Worm (Caenorhabditis elegans) whole organism, young adult: ENCODE measurements around the gene C13A2.12.

Experiments used
- B0019.2 ChIP-seq: fragments of 200-800 bp; sonication (Bioruptor generic); conservative IDR thresholded peaks from 2 replicates; pipeline ENCODE4 v1.3.6; 2022; ENCODE audit warnings: missing genetic modification reagents, missing genetic modification characterization, missing compliant biosample characterization
- C17E4.6 ChIP-seq: fragments of 200-800 bp; sonication (Bioruptor generic); IDR thresholded peaks from 2 replicates; pipeline ENCODE4 v1.3.6; 2022; ENCODE audit warnings: missing genetic modification reagents, missing genetic modification characterization, missing compliant biosample characterization
- F33H1.4 ChIP-seq: fragments of 200-800 bp; sonication (Bioruptor generic); IDR thresholded peaks from 2 replicates; pipeline ENCODE4 v1.3.6; 2022; ENCODE audit warnings: missing genetic modification reagents, missing genetic modification characterization, missing compliant biosample characterization
- F57C9.4 ChIP-seq: sonication (generic microtip); optimal IDR thresholded peaks from 2 replicates; lab custom pipeline; 2017; ENCODE audit warnings: mild to moderate bottlenecking, missing genetic modification characterization, missing compliant biosample characterization
- K11D2.4 ChIP-seq: fragments of 200-800 bp; sonication (Bioruptor generic); IDR thresholded peaks from 2 replicates; pipeline ENCODE4 v1.3.6; 2022; ENCODE audit warnings: missing genetic modification reagents, missing genetic modification characterization, missing compliant biosample characterization
- T07F8.4 ChIP-seq: sonication (generic microtip); optimal IDR thresholded peaks from 2 replicates; lab custom pipeline; 2016; ENCODE audit warnings: mild to moderate bottlenecking, missing genetic modification characterization, moderate library complexity, missing compliant biosample characterization
- Y53G8AR.9 ChIP-seq: fragments of 200-800 bp; sonication (Bioruptor generic); conservative IDR thresholded peaks from 2 replicates; pipeline ENCODE4 v1.3.6; 2022; ENCODE audit warnings: missing genetic modification reagents, missing genetic modification characterization, missing compliant biosample characterization
- Y79H2A.3 ChIP-seq: fragments of 200-800 bp; sonication (Bioruptor generic); conservative IDR thresholded peaks from 2 replicates; pipeline ENCODE4 v1.3.6; 2022; ENCODE audit warnings: missing genetic modification reagents, missing genetic modification characterization, missing compliant biosample characterization
- ZK185.1 ChIP-seq: sonication (generic microtip); optimal IDR thresholded peaks from 2 replicates; lab custom pipeline; 2016; ENCODE audit warnings: mild to moderate bottlenecking, missing genetic modification characterization, missing compliant biosample characterization; ENCODE audit not compliant: poor library complexity, severe bottlenecking
- akir-1 ChIP-seq: fragments of 200-800 bp; sonication (Bioruptor generic); optimal IDR thresholded peaks from 2 replicates; lab custom pipeline; 2018; ENCODE audit warnings: mild to moderate bottlenecking, missing genetic modification characterization, moderate library complexity, missing compliant biosample characterization
- aptf-2 ChIP-seq: fragments of 200-800 bp; sonication (Bioruptor generic); conservative IDR thresholded peaks from 2 replicates; pipeline ENCODE4 v1.3.6; 2022; ENCODE audit warnings: missing genetic modification reagents, missing genetic modification characterization, missing compliant biosample characterization
- aptf-3 ChIP-seq: fragments of 200-800 bp; sonication (Bioruptor generic); IDR thresholded peaks from 2 replicates; pipeline ENCODE4 v1.3.6; 2022; ENCODE audit warnings: missing genetic modification characterization, missing compliant biosample characterization
- attf-5 ChIP-seq: fragments of 200-800 bp; sonication (Bioruptor generic); optimal IDR thresholded peaks from 2 replicates; lab custom pipeline; 2018; ENCODE audit warnings: mild to moderate bottlenecking, missing genetic modification characterization, missing compliant biosample characterization
- attf-6 ChIP-seq: fragments of 200-800 bp; sonication (Bioruptor generic); IDR thresholded peaks from 2 replicates; pipeline ENCODE4 v1.3.6; 2022; ENCODE audit warnings: missing genetic modification reagents, missing genetic modification characterization, missing compliant biosample characterization
- bed-1 ChIP-seq: fragments of 200-800 bp; sonication (Bioruptor generic); IDR thresholded peaks from 2 replicates; pipeline ENCODE4 v1.3.6; 2022; ENCODE audit warnings: missing genetic modification reagents, missing genetic modification characterization, missing compliant biosample characterization
- ccch-3 ChIP-seq: fragments of 200-800 bp; sonication (Bioruptor generic); optimal IDR thresholded peaks from 2 replicates; lab custom pipeline; 2018; ENCODE audit warnings: mild to moderate bottlenecking, missing genetic modification characterization, missing compliant biosample characterization
- cebp-1 ChIP-seq, 2 experiments: fragments of 200-800 bp in 1 of 2; sonication (Bioruptor generic) in 1 of 2; sonication (generic microtip) in 1 of 2; IDR thresholded peaks in 1 of 2; optimal IDR thresholded peaks in 1 of 2; 2 replicates each; pipeline versions ENCODE4 v1.3.6 to Lab custom; 2017 to 2022; ENCODE audit warnings: missing compliant biosample characterization in 2 of 2, missing genetic modification characterization in 2 of 2, mild to moderate bottlenecking in 1 of 2, missing genetic modification reagents in 1 of 2, moderate library complexity in 1 of 2
- cebp-2 ChIP-seq: fragments of 200-800 bp; sonication (Bioruptor generic); IDR thresholded peaks from 2 replicates; pipeline ENCODE4 v1.3.6; 2022; ENCODE audit warnings: missing genetic modification characterization, missing compliant biosample characterization
- ceh-27 ChIP-seq: fragments of 200-800 bp; sonication (Bioruptor generic); optimal IDR thresholded peaks from 2 replicates; lab custom pipeline; 2018; ENCODE audit warnings: mild to moderate bottlenecking, missing genetic modification characterization, moderate library complexity, missing compliant biosample characterization
- ceh-58 ChIP-seq: fragments of 200-800 bp; sonication (Bioruptor generic); IDR thresholded peaks from 2 replicates; pipeline ENCODE4 v1.3.6; 2022; ENCODE audit warnings: missing genetic modification characterization, missing compliant biosample characterization
- chd-7 ChIP-seq: sonication (generic microtip); optimal IDR thresholded peaks from 2 replicates; lab custom pipeline; 2016; ENCODE audit warnings: mild to moderate bottlenecking, missing genetic modification characterization, moderate library complexity, missing compliant biosample characterization
- die-1 ChIP-seq: sonication (generic microtip); optimal IDR thresholded peaks from 2 replicates; lab custom pipeline; 2016; ENCODE audit warnings: missing genotype, mild to moderate bottlenecking, missing genetic modification characterization, missing compliant biosample characterization
- dox-1 ChIP-seq: fragments of 200-800 bp; sonication (Bioruptor generic); IDR thresholded peaks from 2 replicates; pipeline ENCODE4 v1.3.6; 2022; ENCODE audit warnings: missing genetic modification reagents, missing genetic modification characterization, missing compliant biosample characterization
- efl-1 ChIP-seq: fragments of 150-350 bp; optimal IDR thresholded peaks from 2 replicates; lab custom pipeline; 2014; ENCODE audit warnings: missing biosample characterization, missing genetic modification reagents, missing genetic modification characterization
- ets-4 ChIP-seq: fragments of 200-800 bp; sonication (Bioruptor generic); optimal IDR thresholded peaks from 2 replicates; lab custom pipeline; 2018; ENCODE audit warnings: mild to moderate bottlenecking, missing genetic modification characterization, missing compliant biosample characterization
- him-1 ChIP-seq: sonication (generic microtip); optimal IDR thresholded peaks from 2 replicates; lab custom pipeline; 2016; ENCODE audit warnings: missing genotype, missing genetic modification reagents, missing genetic modification characterization, missing compliant biosample characterization
- hsf-1 ChIP-seq: fragments of 200-800 bp; sonication (Bioruptor generic); IDR thresholded peaks from 2 replicates; pipeline ENCODE4 v1.3.6; 2022; ENCODE audit warnings: missing genetic modification reagents, missing genetic modification characterization, missing compliant biosample characterization
- let-526 ChIP-seq: fragments of 200-800 bp; sonication (Bioruptor generic); IDR thresholded peaks from 2 replicates; pipeline ENCODE4 v1.3.6; 2022; ENCODE audit warnings: missing genetic modification reagents, missing genetic modification characterization, missing compliant biosample characterization
- lin-35 ChIP-seq, 3 experiments: fragments of 150-350 bp in 2 of 3; sonication (generic microtip) in 1 of 3; optimal IDR thresholded peaks; 2 replicates each; lab custom pipeline; 2014 to 2018; ENCODE audit warnings: missing biosample characterization in 3 of 3, missing genetic modification characterization in 3 of 3, missing genetic modification reagents in 3 of 3
- lin-40 ChIP-seq: sonication (generic microtip); optimal IDR thresholded peaks from 2 replicates; lab custom pipeline; 2016; ENCODE audit warnings: missing genetic modification characterization, mild to moderate bottlenecking, missing compliant biosample characterization, missing genotype, missing genetic modification reagents
- lsy-27 ChIP-seq: sonication (generic microtip); optimal IDR thresholded peaks from 2 replicates; lab custom pipeline; 2017; ENCODE audit warnings: missing genetic modification characterization, mild to moderate bottlenecking, missing compliant biosample characterization, antibody characterized with exemption, missing genotype, borderline replicate concordance; ENCODE audit not compliant: insufficient read depth
- madf-6 ChIP-seq: fragments of 200-800 bp; sonication (Bioruptor generic); IDR thresholded peaks from 2 replicates; pipeline ENCODE4 v1.3.6; 2022; ENCODE audit warnings: missing genetic modification reagents, missing genetic modification characterization, missing compliant biosample characterization
- madf-8 ChIP-seq: fragments of 200-800 bp; sonication (Bioruptor generic); conservative IDR thresholded peaks from 2 replicates; pipeline ENCODE4 v1.3.6; 2022; ENCODE audit warnings: missing genetic modification reagents, missing genetic modification characterization, missing compliant biosample characterization
- nfya-1 ChIP-seq: sonication (generic microtip); optimal IDR thresholded peaks from 2 replicates; lab custom pipeline; 2017; ENCODE audit warnings: antibody characterized with exemption, missing compliant biosample characterization, missing genetic modification characterization, borderline replicate concordance; ENCODE audit not compliant: insufficient read depth
- nhr-179 ChIP-seq: sonication (generic microtip); optimal IDR thresholded peaks from 2 replicates; lab custom pipeline; 2016; ENCODE audit warnings: mild to moderate bottlenecking, missing genetic modification characterization, missing compliant biosample characterization
- nhr-80 ChIP-seq: sonication (generic microtip); optimal IDR thresholded peaks from 2 replicates; lab custom pipeline; 2016; ENCODE audit warnings: missing genetic modification characterization, missing compliant biosample characterization
- nhr-90 ChIP-seq: sonication (generic microtip); optimal IDR thresholded peaks from 2 replicates; lab custom pipeline; 2016; ENCODE audit warnings: missing genotype, mild to moderate bottlenecking, missing genetic modification characterization, missing compliant biosample characterization
- repo-1 ChIP-seq: sonication (generic microtip); optimal IDR thresholded peaks from 2 replicates; lab custom pipeline; 2017; ENCODE audit warnings: mild to moderate bottlenecking, missing genetic modification characterization, missing compliant biosample characterization
- snpc-3.4 ChIP-seq: sonication (generic microtip); optimal IDR thresholded peaks from 2 replicates; lab custom pipeline; 2017; ENCODE audit warnings: missing genetic modification characterization, mild to moderate bottlenecking, missing compliant biosample characterization, antibody characterized with exemption, moderate library complexity, missing genotype, missing genetic modification reagents
- somi-1 ChIP-seq: fragments of 200-800 bp; sonication (Bioruptor generic); optimal IDR thresholded peaks from 2 replicates; lab custom pipeline; 2018; ENCODE audit warnings: mild to moderate bottlenecking, missing genetic modification characterization, missing compliant biosample characterization
- sptf-2 ChIP-seq: fragments of 200-800 bp; sonication (Bioruptor generic); optimal IDR thresholded peaks from 2 replicates; lab custom pipeline; 2018; ENCODE audit warnings: mild to moderate bottlenecking, missing genetic modification characterization, missing compliant biosample characterization
- unc-62 ChIP-seq: fragments of 150-350 bp; optimal IDR thresholded peaks from 2 replicates; lab custom pipeline; 2014; ENCODE audit warnings: missing biosample characterization, missing genetic modification reagents, missing genetic modification characterization
- zfh-2 ChIP-seq: fragments of 200-800 bp; sonication (Bioruptor generic); conservative IDR thresholded peaks from 2 replicates; pipeline ENCODE4 v1.3.6; 2022; ENCODE audit warnings: missing genetic modification reagents, missing genetic modification characterization, missing compliant biosample characterization
- ztf-18 ChIP-seq: sonication (generic microtip); optimal IDR thresholded peaks from 2 replicates; lab custom pipeline; 2016; ENCODE audit warnings: missing genotype, mild to moderate bottlenecking, missing genetic modification characterization, missing compliant biosample characterization
- ztf-22 ChIP-seq: fragments of 200-800 bp; sonication (Bioruptor generic); optimal IDR thresholded peaks from 2 replicates; lab custom pipeline; 2018; ENCODE audit warnings: mild to moderate bottlenecking, missing genetic modification characterization, moderate library complexity, missing compliant biosample characterization

Gene C13A2.12

DNA sequence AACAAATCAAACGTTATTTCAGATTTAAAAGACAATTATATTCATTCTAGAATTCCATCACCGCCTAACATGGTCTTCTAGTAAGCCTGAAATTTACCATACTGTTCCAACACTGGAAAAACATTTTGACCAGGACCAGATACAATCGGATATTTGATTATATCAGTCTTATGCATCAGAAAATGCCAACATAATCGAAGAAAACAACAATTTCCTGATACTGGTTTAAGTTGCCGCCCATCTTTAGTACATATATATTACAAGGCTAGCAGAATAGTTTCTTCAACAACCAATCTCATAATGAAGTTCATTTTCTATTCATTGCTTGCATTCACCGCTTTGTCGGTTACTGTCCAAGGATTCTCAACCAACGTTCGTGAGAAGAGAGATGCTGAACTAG lies at the start of gene C13A2.12:
TSS of gene C13A2.12 (plus strand) at position 301 of the 400 bp plus-strand sequence.
- TF ChIP-seq nhr-179 (tag; lab: Kevin White, UChicago) (no peak), K11D2.4 (no peak), let-526 (GFP tag; lab: Robert Waterston, UW) (no peak), ccch-3 (no peak), ets-4 (no peak), die-1 (tag; lab: Kevin White, UChicago) (no peak), attf-5 (GFP tag; lab: Kevin White, UChicago) (no peak), T07F8.4 (tag; lab: Kevin White, UChicago) (no peak), B0019.2 (GFP tag; lab: Robert Waterston, UW) (no peak)

- TF ChIP-seq ZK185.1 (tag; lab: Kevin White, UChicago) (no peak), aptf-3 (GFP tag; lab: Robert Waterston, UW) (no peak)
Measured at ce11 chrV:7214802-7215201, 44.3 kb upstream of the C13A2.12 start, which contains the start of gene soap-1. Gene soap-1, minus strand, starts transcription at chrV:7214902.

- no peak for TF ChIP-seq akir-1 (GFP tag; lab: Kevin White, UChicago)
- no peak for TF ChIP-seq snpc-3.4
- TF ChIP-seq zfh-2 = peak; percentile 71
- TF ChIP-seq nhr-80 (tag; lab: Kevin White, UChicago) = no peak
- TF ChIP-seq ztf-18 = no peak
- TF ChIP-seq dox-1 (GFP tag; lab: Robert Waterston, UW) = peak; percentile 8; the same call in 1 of the 2 replicates
- TF ChIP-seq T07F8.4 (tag; lab: Kevin White, UChicago) = no peak
- no peak for TF ChIP-seq cebp-1 (GFP tag; IDR thresholded peaks at IDR 0.05; lab: Robert Waterston, UW)
- peak; percentile 16 for TF ChIP-seq cebp-1 (tag; optimal IDR thresholded peaks at IDR 0.05; lab: Kevin White, UChicago)
- no peak for TF ChIP-seq madf-8 (GFP tag; lab: Robert Waterston, UW)
- no peak for TF ChIP-seq chd-7 (tag; lab: Kevin White, UChicago)
- no peak for TF ChIP-seq ceh-58
- TF ChIP-seq him-1 (tag; lab: Kevin White, UChicago) = no peak
- no peak for TF ChIP-seq F57C9.4 (tag; lab: Kevin White, UChicago)
- TF ChIP-seq unc-62 (GFP tag; lab: Kevin White, UChicago) = no peak
- no peak for TF ChIP-seq somi-1
- TF ChIP-seq ccch-3 = no peak
- no peak for TF ChIP-seq C17E4.6 (GFP tag; lab: Robert Waterston, UW)
- TF ChIP-seq hsf-1 (GFP tag; lab: Robert Waterston, UW) = 0 out of 2 replicates have a peak, but pooled peaks have one; percentile 22
- TF ChIP-seq sptf-2 (GFP tag; lab: Kevin White, UChicago) = no peak
- TF ChIP-seq cebp-2 = no peak
- TF ChIP-seq F33H1.4 (GFP tag; lab: Robert Waterston, UW) = no peak
- no peak for TF ChIP-seq lin-40
- no peak for TF ChIP-seq aptf-2 (GFP tag; lab: Robert Waterston, UW)
- no peak for TF ChIP-seq bed-1 (GFP tag; lab: Robert Waterston, UW)
- no peak for TF ChIP-seq Y79H2A.3
- no peak for TF ChIP-seq nhr-90 (tag; lab: Kevin White, UChicago)
Measured at ce11 chrV:7216016-7216415, 43.0 kb upstream of the C13A2.12 start.

DNA sequence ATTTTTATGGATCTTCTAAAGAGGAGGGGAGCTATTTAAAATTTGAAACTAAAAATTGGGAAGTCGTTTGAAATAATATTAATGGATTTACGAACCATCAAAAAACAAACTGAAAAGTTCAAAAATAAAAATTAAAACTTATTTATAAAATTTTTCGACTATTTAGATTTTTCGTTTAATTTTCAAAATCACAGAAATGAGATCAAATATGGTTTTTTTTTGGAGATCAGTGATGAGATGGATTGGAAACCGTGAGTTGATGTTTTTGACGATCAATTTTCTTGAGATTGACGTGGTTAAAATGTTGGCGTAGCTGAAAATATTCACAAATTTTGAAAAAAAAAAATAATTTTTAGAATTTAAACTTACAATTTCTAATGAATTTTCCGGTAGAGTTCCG lies 40.1 kb upstream of the C13A2.12 start, which contains the start of gene C13F10.5:
TSS of gene C13F10.5 (minus strand) at position 101 of the 400 bp plus-strand sequence.
- TF ChIP-seq madf-6 (GFP tag; lab: Robert Waterston, UW) = no peak
- TF ChIP-seq attf-6 (GFP tag; lab: Robert Waterston, UW) = no peak
- no peak for TF ChIP-seq efl-1
- TF ChIP-seq Y53G8AR.9 (GFP tag; lab: Robert Waterston, UW) = no peak
- no peak for TF ChIP-seq nfya-1 (tag; lab: Kevin White, UChicago)
- TF ChIP-seq lsy-27 (tag; lab: Kevin White, UChicago) = no peak
- TF ChIP-seq repo-1 (tag; lab: Kevin White, UChicago) = no peak
- no peak for TF ChIP-seq zfh-2
- no peak for TF ChIP-seq ceh-27 (GFP tag; lab: Kevin White, UChicago)
- TF ChIP-seq nhr-90 (tag; lab: Kevin White, UChicago) = no peak
- no peak for TF ChIP-seq lin-35 (GFP tag; optimal IDR thresholded peaks at IDR 0.05; lab: Kevin White, UChicago)
- no peak for TF ChIP-seq ztf-22 (GFP tag; lab: Kevin White, UChicago)
